Worm (Caenorhabditis elegans) whole organism, L1 larva: Measurements from ENCODE around the gene C45B2.3.

Experiments used
- ceh-63 ChIP-seq: fragments of 200-800 bp; sonication (Bioruptor generic); optimal IDR thresholded peaks from 2 replicates; lab custom pipeline; 2018; ENCODE audit warnings: mild to moderate bottlenecking, missing genetic modification characterization, missing compliant biosample characterization
- ceh-88 ChIP-seq: fragments of 200-800 bp; sonication (Bioruptor generic); IDR thresholded peaks from 2 replicates; pipeline ENCODE4 v1.3.6; 2022; ENCODE audit warnings: missing genetic modification characterization, missing compliant biosample characterization
- elt-3 ChIP-seq, 6 experiments: fragments of 150-350 bp in 1 of 6; sonication (generic microtip); optimal IDR thresholded peaks; 2 replicates each; lab custom pipeline; 2017 to 2018; ENCODE audit warnings: missing biosample characterization in 6 of 6, missing genetic modification characterization in 6 of 6, inconsistent platforms in 1 of 6
- fkh-4 ChIP-seq: sonication (generic microtip); optimal IDR thresholded peaks from 2 replicates; lab custom pipeline; 2016; ENCODE audit warnings: missing compliant biosample characterization, missing genetic modification characterization, borderline replicate concordance
- jun-1 ChIP-seq: fragments of 150-350 bp; optimal IDR thresholded peaks from 2 replicates; lab custom pipeline; 2014; ENCODE audit warnings: missing biosample characterization, missing genetic modification reagents, missing genetic modification characterization
- lin-13 ChIP-seq: fragments of 150-350 bp; optimal IDR thresholded peaks from 2 replicates; lab custom pipeline; 2014; ENCODE audit warnings: missing biosample characterization, missing genetic modification reagents, missing genetic modification characterization
- lir-3 ChIP-seq: sonication (generic microtip); optimal IDR thresholded peaks from 2 replicates; lab custom pipeline; 2016; ENCODE audit warnings: mild to moderate bottlenecking, missing genetic modification characterization, moderate library complexity, missing compliant biosample characterization; ENCODE audit not compliant: poor library complexity
- mdl-1 ChIP-seq, 2 experiments: fragments of 150-350 bp; optimal IDR thresholded peaks; 2 replicates each; lab custom pipeline; 2014 to 2017; ENCODE audit warnings: missing biosample characterization in 2 of 2, missing genetic modification characterization in 2 of 2, inconsistent platforms in 1 of 2
- nhr-11 ChIP-seq: fragments of 150-350 bp; optimal IDR thresholded peaks from 2 replicates; lab custom pipeline; 2014; ENCODE audit warnings: missing biosample characterization, missing genetic modification characterization
- pax-3 ChIP-seq: fragments of 200-800 bp; sonication (Bioruptor generic); optimal IDR thresholded peaks from 2 replicates; lab custom pipeline; 2018; ENCODE audit warnings: mild to moderate bottlenecking, missing genetic modification characterization, moderate library complexity, missing compliant biosample characterization
- pqm-1 ChIP-seq: sonication (generic microtip); optimal IDR thresholded peaks from 3 replicates; lab custom pipeline; 2017; ENCODE audit warnings: missing biosample characterization, missing genetic modification characterization
- unc-62 ChIP-seq: fragments of 150-350 bp; optimal IDR thresholded peaks from 2 replicates; lab custom pipeline; 2014; ENCODE audit warnings: missing biosample characterization, missing genetic modification reagents, missing genetic modification characterization

- TF ChIP-seq ceh-63 = no peak
- TF ChIP-seq lir-3 (tag; lab: Kevin White, UChicago) = no peak
- TF ChIP-seq fkh-4 (tag; lab: Kevin White, UChicago) = no peak
- no peak for TF ChIP-seq jun-1 (tag; lab: Kevin White, UChicago)
- TF ChIP-seq unc-62 (GFP tag; lab: Kevin White, UChicago) = no peak
- no peak for TF ChIP-seq pax-3 (tag; lab: Kevin White, UChicago)
- TF ChIP-seq mdl-1 (tag; optimal IDR thresholded peaks at IDR 0.05; lab: Kevin White, UChicago) = no peak
- TF ChIP-seq ceh-88 = no peak
- no peak for TF ChIP-seq lin-13 (GFP tag; lab: Kevin White, UChicago)
- no peak for TF ChIP-seq pqm-1
- no peak for TF ChIP-seq nhr-11 (tag; lab: Kevin White, UChicago)
- TF ChIP-seq elt-3 (tag; optimal IDR thresholded peaks at IDR 0.05; lab: Kevin White, UChicago) = no peak
Observed at ce11 chrX:6103297-6103696, 20.5 kb downstream of the C45B2.3 start, which contains the start of gene C15H9.11.
